Fruit fly (Drosophila melanogaster): ENCODE measurements around the gene CG42671.

CG42671 gene

DNA sequence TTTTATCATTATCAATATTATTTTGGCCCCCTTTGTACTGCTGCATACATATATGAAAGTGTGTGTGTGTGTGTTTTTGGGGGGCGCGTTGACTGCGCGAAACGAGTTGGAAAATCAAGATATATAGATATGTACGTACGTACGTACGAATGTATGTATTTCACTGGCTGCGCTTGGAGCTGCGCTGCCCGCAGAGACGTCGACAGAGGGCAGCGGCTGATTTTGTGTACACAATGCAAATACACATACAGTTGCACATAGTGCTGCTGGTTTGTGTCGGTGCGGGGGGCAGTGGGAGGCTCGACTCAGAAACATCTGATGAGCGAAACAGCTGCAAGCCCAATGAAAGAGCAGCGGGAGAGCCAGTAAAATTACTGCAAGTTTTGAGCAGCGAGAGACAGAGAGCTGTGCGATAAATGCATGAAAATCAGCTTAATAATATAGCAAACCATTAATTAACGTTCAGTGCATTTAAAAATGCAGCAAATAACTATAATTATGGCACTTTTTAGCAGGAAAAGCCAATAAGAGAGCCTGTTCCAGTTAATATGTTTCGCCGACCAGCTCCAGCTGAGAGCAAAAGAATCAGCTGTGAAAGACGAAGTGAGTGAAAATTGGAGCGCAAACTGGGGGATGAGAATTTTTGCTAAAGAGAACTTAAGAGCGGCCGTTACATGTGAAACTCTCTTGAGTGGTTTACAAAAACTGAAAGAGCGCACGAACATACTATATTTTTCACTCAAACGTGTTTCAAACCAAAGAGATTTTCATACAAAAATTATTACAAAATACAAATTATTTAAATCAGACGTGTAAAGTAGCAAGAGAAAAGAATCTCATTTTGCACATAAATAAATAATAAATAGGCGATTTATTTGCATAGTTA is 33.3 kb downstream of the CG42671 start:
- TF ChIP-seq insv (optimal IDR thresholded peaks at IDR 0.05) (no peak), Myc (optimal IDR thresholded peaks at IDR 0.05) (no peak), ttk (optimal IDR thresholded peaks at IDR 0.05) (no peak), h (optimal IDR thresholded peaks at IDR 0.05) (no peak), psq (optimal IDR thresholded peaks at IDR 0.05) (no peak), Sin3A (optimal IDR thresholded peaks at IDR 0.05) (no peak)

DNA sequence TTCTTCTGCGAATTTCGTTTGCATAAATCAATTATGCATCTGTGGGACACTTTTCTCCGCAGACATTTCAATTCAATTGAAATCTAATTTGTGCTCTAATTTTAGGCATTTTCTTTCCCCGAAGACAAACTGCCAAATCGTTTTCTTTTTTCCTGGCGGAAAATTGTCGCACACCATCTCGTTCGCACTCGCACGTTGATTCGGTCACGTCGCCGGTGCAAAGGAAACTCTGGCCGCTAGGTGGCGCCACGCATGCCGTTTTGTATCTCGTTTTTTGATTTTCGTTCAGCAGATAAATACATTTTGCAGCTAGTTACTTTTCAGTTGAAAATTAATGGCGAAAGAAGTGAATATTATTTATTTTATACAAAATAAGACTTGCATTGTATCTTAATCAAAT is 34.0 kb downstream of the CG42671 start:
- TF ChIP-seq Myc (optimal IDR thresholded peaks at IDR 0.05) (no peak), ttk (optimal IDR thresholded peaks at IDR 0.05) (no peak), Sin3A (optimal IDR thresholded peaks at IDR 0.05) (no peak), h (optimal IDR thresholded peaks at IDR 0.05) (no peak), insv (optimal IDR thresholded peaks at IDR 0.05) (no peak), psq (optimal IDR thresholded peaks at IDR 0.05) (no peak)

DNA sequence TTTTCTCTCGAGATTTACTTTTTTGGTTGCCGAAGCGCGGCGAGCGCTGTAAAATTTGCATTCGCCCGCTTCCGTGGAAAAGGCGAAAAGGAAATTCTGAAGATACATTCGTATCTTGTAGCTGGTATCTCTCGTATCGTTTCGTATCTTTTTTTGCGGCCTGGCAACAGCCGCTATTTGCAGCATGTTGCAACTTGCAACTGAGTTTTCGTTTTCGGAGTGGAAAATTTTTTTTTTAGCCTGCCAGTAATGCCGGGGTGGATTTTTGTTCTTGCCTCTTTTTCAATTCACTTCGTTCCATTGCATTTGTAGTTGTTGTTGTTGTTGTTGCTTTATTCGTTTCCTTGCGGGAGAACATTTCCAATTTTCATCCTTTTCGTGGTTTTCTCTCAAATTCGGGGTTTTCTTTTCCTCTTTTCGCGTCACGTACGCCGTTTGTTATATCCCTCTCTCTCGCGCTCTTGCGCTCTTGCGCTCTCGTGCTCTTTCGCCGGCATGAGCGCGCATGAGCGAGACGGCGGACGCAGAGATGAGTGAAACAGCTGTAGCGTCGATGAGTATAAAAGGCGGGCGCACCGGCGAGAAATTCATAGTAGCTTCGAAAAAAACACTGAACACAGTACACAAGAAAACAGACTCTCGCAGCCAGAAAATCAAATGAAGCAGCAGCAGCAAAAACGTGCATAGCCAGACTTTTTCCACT is 37.6 kb downstream of the CG42671 start, which contains the start of gene scyl:
Gene scyl, plus strand, starts transcription at position 587 of the 703 bp plus-strand sequence.
- TF ChIP-seq psq (optimal IDR thresholded peaks at IDR 0.05) (no peak), Myc (optimal IDR thresholded peaks at IDR 0.05) (no peak), ttk (optimal IDR thresholded peaks at IDR 0.05) (no peak), insv (optimal IDR thresholded peaks at IDR 0.05) (no peak), h (optimal IDR thresholded peaks at IDR 0.05) (no peak)

DNA sequence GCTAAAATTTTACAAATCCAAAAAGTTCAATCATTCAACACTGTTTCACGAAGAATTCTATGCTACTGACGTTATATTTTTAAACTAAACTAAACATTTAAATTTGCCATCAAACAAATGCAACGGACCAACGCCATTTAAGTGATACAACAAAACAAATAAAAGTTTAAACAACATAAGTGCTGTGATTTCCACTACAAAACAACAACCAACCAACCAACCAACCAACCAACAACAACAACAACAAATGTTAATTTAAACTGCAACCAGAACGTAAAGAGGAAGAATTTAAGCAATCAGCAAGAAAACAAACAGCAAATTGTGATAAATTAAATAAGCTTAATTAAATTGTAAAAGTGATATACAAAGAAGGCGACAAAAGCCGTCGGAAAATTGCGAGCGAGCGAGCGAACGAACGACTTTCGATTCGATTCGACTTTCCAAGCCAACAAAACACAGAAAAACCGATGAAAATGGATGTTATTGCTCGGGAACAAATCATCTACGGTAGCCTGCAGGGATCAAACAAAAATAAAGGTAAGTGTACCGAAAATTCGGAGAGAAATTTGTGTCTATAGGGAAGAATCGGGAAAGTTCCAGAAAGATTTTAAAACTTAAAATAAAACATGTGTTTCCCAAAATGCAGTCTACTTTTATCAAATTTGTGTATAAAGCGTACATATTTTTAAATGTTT is 38.3 kb downstream of the CG42671 start:
- TF ChIP-seq Sin3A (optimal IDR thresholded peaks at IDR 0.05): no peak
- no peak for TF ChIP-seq psq (optimal IDR thresholded peaks at IDR 0.05)
- no peak for TF ChIP-seq h (optimal IDR thresholded peaks at IDR 0.05)
- TF ChIP-seq Myc (optimal IDR thresholded peaks at IDR 0.05): no peak
- TF ChIP-seq ttk (optimal IDR thresholded peaks at IDR 0.05): no peak
- TF ChIP-seq insv (optimal IDR thresholded peaks at IDR 0.05): no peak

DNA sequence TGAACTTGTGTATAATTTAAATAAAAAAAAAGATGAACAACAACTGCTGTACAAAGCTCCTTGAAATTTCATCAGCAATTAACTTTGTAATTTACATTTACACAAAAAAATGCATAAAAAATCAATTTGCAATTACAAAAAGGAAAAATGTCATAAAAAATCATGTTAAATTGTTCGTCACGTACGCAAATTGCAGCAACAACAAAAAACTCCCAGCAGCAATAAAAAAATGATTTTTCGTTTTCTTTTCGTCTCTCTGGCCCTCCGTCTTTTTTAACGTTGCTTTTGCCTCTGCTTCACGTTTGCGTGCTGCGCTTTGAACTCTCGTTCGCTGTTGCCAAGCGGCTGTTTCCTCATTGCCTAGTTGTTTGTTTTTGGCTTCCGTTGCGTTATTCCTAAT is 38.8 kb downstream of the CG42671 start:
- TF ChIP-seq psq (optimal IDR thresholded peaks at IDR 0.05): no peak
- no peak for TF ChIP-seq ttk (optimal IDR thresholded peaks at IDR 0.05)
- TF ChIP-seq Myc (optimal IDR thresholded peaks at IDR 0.05): no peak
- no peak for TF ChIP-seq Sin3A (optimal IDR thresholded peaks at IDR 0.05)
- TF ChIP-seq h (optimal IDR thresholded peaks at IDR 0.05): no peak
- no peak for TF ChIP-seq insv (optimal IDR thresholded peaks at IDR 0.05)

DNA sequence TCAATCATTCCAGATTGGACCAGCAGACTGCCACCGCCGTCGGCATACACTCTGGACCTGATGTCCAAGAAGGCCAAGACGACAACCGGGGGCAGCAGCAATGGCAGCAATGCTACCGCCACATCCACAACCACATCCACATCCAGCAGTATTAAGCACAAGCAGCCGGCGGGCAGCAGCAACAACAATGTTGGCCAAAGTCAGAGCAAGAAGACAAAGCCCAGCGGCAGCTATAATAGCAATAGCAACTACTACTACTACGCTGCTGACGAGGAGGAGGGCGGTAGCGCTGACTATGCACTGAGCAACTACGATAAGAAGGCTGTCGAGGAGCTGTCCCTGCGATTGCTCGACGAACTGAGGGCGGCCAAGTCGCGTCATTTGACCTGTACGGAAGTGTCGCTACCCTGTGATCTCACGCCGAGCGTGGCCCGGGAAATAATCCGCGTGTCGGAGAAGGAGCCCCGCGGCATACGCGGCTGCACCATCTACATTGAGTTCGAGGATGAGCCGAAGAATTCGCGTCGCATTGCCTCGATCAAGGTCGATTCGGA is 39.5 kb downstream of the CG42671 start:
- TF ChIP-seq Sin3A (optimal IDR thresholded peaks at IDR 0.05): no peak
- TF ChIP-seq ttk (optimal IDR thresholded peaks at IDR 0.05): no peak
- TF ChIP-seq Myc (optimal IDR thresholded peaks at IDR 0.05): no peak
- TF ChIP-seq insv (optimal IDR thresholded peaks at IDR 0.05): no peak
- no peak for TF ChIP-seq h (optimal IDR thresholded peaks at IDR 0.05)
- no peak for TF ChIP-seq psq (optimal IDR thresholded peaks at IDR 0.05)

DNA sequence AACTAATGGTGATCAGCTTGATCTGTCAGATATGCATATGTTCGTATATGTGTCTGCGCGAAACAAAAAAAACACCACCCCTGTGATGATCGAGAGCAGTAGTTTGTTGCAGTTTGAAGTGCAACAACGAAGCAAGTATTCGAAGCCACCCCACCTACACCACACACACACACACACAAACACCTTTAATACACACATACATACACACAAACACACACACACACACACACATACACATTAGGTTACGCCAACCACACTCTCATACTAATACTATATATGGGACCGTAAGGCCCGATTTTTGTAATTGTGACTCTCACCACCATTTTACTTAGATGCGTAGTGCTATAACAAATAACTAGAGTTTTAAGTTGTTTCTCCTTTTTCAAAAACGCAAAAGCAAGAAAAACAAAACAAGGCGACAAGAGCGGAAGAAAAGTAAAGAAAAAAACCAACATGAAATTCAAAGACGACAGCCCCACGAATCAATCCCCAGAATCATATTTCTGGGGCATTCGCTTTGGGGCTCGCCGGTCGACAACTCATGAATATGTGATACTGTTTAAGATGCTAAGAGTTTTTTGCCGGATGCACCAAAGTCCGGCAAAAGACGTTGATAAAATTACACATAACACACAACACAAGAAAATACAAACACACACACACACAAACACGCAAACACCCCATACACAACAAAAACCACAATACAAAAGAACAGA is 40.3 kb downstream of the CG42671 start:
- TF ChIP-seq ttk (optimal IDR thresholded peaks at IDR 0.05) (no peak), h (optimal IDR thresholded peaks at IDR 0.05) (no peak), psq (optimal IDR thresholded peaks at IDR 0.05) (no peak), Myc (optimal IDR thresholded peaks at IDR 0.05) (no peak), Sin3A (optimal IDR thresholded peaks at IDR 0.05) (no peak), insv (optimal IDR thresholded peaks at IDR 0.05) (no peak)

DNA sequence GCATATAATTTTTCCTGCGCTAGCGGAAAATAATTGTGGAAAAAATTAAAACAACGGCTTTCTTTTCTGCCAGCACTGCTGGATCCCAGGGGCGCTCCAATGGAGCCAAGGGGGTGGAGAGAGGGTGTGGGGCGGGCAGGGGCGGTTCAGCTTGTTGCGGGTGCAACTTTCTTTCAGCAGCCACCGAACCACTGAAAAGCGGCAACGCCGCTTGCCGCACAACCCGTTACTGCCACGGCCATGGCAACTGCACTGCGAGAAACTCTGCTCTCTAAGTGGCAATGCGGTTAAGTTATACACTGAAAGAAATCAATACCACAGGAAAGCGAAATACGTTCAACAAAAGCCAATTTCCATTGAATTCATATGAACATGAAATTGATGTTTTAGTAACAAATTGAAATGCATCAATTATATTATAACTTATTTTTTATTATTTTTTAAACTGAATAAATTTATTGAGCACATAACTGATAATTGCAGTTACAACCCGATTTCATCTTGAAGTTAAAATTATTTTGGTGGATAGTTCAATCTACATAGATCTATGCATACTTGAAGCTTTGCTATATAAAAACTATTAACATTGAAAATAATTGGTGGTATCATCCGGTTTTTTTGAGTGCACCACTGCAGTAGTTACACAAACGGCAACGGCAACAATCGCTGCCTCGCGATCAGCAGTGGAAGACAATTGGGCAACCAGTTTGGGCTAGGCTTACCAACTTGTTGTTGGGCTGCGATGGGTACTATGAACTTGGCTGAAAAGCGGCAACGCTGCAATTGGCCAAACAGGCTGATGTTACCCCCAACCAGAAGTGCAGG is 42.1 kb downstream of the CG42671 start:
- TF ChIP-seq ttk (optimal IDR thresholded peaks at IDR 0.05) (no peak), insv (optimal IDR thresholded peaks at IDR 0.05) (no peak), Sin3A (optimal IDR thresholded peaks at IDR 0.05) (no peak), psq (optimal IDR thresholded peaks at IDR 0.05) (no peak), Myc (optimal IDR thresholded peaks at IDR 0.05) (no peak), h (optimal IDR thresholded peaks at IDR 0.05) (no peak)

DNA sequence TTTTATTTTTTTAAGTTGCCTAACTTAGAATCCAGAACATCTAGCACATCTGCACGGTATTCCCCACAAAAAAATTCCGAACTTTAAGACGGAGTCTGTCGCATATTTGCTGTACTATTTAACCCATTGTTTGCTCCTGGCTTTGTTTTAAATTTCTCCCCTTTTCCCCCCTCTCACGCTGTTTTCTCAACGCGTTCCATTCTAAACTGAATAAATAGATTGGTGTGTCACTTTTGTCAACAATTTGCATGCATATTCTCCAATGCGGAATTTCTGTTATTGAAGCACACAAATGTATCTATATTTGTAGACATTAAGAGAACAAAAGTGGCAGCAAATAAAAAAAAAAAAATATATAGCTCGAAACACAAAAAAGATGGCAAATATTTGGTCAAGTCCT is 44.1 kb downstream of the CG42671 start:
- no peak for TF ChIP-seq ttk (optimal IDR thresholded peaks at IDR 0.05)
- no peak for TF ChIP-seq Myc (optimal IDR thresholded peaks at IDR 0.05)
- TF ChIP-seq h (optimal IDR thresholded peaks at IDR 0.05): no peak
- no peak for TF ChIP-seq psq (optimal IDR thresholded peaks at IDR 0.05)
- no peak for TF ChIP-seq Sin3A (optimal IDR thresholded peaks at IDR 0.05)
- no peak for TF ChIP-seq insv (optimal IDR thresholded peaks at IDR 0.05)

DNA sequence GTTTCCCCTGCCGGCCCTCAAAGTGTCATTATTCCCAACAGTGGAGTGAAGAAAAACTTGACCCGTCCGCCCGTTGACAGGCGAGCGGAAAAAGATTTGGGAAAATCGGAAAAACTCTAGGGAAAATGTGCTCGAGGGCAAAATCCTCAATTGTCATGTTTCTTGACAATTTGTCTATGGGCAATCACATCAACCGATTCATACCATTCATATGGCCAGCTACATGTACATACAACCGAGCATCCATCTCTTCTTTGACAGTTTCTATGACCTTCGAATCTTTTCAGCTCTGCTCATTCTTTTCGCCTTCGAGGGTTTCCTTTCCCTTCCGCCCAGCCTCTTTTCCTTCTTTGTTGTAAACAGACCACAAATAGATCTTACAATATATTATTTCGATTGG is 45.5 kb downstream of the CG42671 start:
- TF ChIP-seq Sin3A (optimal IDR thresholded peaks at IDR 0.05) (no peak), psq (optimal IDR thresholded peaks at IDR 0.05) (no peak)
